Fruit fly (Drosophila melanogaster) ovary, adult (tissue): ENCODE data around the gene CG11378.

Experiments
- CG17801 ChIP-seq: fragments of 200-800 bp; optimal IDR thresholded peaks from 2 replicates; lab custom pipeline; 2019; ENCODE audit warnings: missing biosample characterization, mild to moderate bottlenecking, missing genetic modification characterization, moderate library complexity; ENCODE audit not compliant: partially characterized antibody

CG11378 gene

DNA sequence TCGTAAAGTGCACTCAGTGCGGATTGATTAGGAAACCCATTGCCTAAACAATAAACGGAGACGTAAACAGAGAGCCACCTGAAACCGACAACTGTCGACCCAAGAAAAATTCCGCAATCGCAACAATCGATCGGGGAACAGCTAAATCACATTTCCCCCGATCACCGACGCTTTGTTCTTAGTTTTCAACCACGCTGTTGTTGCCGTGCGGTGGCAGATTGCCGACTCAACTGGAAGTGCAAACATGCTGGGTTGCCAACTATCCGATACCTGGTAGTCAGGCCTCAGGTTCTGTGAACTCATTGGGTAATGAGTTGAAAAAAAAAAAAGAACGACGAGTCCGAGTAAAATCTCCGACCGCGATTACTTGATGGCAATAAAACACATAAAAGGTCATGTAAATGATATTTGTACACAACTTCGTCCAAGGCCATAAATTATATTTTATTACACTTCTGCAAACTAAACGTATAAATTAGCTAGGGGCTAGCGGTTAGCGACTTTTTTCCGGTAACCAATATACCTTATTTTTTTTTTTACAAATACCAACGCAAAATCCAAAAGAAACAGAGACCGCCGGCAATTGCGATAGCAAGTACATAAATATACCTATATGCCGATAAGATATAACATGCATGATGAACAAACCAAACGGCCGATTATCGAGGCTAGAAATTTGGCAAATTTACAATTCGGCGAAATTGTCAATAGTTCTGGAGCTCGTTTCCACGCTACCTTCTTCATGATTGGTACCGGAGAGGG is at the start of gene CG11378:
Gene CG11378 (plus strand): TSS at position 712 of the 762 bp plus-strand sequence.
- TF ChIP-seq CG17801: no peak

DNA sequence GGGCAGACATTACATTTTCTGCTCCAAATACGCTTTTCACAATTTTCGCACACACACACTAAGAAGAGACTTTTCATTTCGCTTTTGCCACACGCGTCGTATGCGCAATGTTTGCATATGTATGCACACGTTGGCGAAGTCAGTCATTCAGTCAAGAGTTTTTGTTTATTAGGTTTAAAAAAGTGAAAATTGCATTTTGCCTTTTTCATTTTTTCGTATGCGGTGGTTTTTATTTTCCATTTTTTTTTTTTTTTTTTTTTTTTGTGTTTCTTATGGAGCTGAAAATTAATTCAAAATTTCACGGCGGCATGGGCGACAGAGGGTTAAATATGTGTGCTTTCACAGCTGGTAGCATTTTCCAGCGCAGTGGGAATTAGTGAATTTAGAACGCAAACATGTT is 49.7 kb upstream of the CG11378 start:
- TF ChIP-seq CG17801: no peak

DNA sequence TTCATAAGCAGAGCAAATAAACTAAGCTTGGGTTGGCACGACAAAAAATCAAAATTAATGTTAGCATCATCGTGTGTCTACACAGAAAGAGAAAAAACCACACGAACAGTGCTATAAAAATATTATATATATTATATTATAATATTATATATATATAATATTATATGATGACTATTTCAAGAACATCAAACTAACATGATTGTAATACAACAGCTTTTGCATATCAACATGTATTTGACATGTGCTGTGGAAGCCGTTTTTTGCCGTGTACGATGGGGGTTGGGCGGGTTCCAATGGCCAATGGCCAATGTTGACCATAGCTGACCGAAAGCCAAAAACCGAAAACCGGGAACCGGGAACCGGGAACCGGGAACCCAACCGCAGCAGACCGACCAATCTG is 47.2 kb upstream of the CG11378 start:
- no peak for TF ChIP-seq CG17801

DNA sequence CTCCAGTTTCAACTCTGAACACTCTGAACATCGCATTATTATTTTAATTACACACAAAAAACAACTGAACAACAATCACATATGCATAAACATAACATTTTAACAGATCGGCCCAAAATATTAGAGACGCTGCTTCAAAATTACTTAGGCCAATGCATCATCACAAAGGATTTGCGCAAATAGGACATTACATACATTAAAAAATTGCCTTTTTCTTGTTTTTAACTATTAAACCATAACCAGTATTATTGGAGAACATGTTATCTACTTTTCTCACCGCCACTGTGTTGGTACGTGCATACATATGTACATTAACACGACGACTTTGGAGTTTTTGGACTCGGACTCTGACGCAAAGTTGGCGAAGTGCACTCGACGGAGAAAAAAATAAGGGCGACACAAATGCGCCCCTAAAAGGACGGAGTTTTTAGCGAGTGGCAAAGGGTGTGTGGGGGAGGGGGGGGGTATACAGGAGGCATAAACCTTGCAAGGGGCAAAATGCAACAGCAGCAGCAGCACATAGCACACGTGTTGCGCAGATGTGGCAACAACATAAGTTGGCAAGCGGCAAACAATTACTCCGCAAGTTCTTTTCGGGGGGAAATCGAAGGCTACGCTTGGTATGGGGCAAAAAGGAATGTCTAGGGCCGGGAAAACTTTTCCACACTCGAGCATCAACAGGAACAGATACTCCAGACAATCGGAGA is 40.9 kb upstream of the CG11378 start:
- TF ChIP-seq CG17801: peak; percentile 43

DNA sequence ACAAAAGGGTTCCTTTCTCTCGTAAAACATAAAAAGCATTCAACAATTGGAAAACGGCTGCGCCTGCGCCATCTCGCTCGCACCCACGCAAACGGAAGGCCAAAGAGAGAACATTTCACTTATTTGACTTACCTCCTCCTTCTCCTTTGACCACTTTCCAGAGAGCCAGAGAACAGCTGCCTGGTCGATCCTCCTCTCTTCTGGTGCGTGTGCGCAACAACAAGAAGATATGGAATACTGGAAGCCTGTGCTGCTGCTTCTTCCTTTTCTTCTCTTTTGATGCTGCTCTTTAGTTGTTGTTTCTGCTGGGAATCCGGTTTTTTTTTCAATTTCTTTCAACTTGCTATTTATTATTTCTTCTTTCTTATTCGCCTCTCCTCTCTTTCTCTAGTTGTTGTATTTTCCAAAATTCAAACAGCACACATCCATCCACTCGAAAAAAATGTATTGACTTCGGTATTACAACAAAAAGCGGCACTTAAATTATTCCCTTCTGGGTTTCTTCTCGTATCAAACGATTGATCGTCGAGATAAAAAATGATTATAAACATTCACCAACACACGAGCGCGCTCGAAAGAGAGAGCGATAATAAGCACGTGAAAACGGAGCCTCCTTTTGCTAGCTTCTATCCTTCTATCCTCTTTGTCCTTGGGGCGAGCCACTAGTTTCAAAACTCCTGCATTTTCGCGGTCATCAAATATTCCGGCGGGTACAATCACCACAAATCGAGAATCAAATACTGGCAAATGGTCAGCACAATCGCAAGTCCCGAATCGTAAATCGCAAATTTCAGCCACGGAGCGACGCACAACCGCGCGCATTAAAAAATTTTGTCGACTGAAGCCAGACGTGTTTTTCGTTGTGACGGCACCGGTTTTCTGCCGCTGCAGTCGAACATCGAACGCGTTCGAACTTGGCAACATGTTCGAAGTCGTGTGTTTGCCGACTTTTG is 36.3 kb upstream of the CG11378 start, which contains the start of gene CG3655:
Gene CG3655 (minus strand): TSS at position 844 of the 953 bp plus-strand sequence.
- peak; percentile 13 for TF ChIP-seq CG17801

DNA sequence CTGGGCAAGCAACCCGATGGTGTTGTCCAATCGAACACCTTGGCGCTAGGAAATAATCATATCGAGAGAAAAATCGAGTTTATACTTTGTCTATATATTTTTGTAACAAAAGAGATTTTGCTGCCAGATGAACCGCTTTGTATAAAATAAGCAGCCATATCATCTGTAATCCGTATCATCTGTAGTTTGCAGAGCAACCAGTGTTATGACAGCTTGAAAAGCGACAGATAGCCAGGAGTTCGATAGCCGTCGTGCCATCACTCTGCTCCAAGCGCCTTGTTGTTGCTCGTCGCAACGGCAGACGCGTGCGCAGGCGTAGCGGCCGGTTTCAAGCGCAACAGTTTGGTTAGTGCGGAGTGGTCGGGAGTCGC is 35.6 kb upstream of the CG11378 start:
- no peak for TF ChIP-seq CG17801

DNA sequence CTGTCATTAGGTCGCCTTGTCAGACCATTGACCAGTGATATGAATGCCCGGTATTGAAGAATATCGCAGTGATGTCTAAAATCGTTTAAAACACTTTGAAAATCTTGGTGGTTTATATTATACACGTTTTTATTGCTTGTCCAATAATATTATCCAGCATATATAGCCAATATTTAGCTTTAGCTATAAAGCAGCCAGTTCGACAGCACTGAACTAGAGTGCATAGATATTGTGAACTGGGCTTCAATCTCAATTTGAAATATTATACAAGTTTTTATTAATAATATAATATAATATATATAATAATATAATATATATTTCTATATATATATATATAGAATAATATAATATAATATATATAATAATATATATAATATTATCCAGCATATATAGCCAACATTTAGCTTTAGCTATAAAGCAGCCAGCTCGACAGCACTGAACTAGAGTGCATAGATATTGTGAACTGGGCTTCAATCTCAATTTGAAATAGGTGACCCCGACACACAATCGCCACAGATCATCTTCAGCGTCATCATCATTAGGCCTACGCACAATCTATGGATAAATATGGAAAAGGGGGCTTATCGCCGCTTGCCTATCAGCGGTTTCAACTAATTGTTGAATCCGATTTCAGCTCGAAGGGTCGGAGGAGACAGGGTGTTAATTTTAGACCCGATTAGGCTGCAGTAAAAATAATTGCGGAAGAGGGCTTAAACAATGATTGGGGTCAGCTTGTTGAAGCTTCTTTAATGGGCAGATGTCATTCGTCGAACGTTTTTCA is 27.9 kb upstream of the CG11378 start:
- TF ChIP-seq CG17801: no peak

DNA sequence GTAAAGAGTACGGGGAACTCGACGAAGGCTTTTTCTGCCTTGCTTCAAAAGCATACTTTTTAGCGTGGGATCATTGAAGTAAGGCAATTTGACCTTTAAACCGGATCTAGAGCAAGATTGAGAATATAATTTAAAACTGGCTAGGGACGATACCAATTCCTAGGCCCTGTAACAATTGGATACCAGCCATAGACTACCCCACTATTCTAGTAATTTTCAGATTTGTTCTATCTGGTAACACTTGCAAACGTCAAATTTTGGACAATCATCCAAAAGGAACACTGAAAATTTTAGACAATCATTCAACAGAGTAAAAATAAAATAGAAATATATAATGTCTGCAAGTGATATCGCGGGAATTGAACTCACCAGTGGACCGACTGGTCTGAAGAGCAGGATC is 25.3 kb upstream of the CG11378 start, which contains the start of gene CG14628:
Gene CG14628 (plus strand): TSS at position 301 of the 400 bp plus-strand sequence.
- no peak for TF ChIP-seq CG17801

DNA sequence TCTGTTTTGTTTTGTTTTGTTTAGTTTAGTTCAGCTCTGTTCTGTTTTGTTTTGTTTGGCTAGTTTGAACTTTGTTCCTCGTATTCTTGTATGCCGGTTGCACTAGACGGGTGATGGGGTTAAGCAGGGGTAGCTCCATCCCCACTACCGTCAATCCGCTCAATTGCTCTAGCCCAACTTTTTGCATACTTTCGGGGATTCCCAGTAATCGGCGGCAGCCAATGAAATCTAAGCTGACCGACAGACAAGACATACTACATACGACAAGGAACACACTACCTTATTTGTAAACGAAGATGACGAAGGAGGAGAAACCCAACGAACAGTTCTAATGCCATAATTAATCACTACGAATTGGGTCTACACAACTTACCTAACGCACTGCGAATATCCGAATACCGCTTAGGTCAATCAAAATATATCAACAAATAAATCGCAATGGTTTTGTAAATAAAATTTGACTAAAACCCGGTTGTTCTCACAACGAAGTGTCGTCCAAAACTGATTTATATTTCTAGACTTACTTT is 8.7 kb upstream of the CG11378 start, which contains the start of gene eIF4E7:
Gene eIF4E7 (minus strand): TSS at position 477 of the 527 bp plus-strand sequence.
- no peak for TF ChIP-seq CG17801

DNA sequence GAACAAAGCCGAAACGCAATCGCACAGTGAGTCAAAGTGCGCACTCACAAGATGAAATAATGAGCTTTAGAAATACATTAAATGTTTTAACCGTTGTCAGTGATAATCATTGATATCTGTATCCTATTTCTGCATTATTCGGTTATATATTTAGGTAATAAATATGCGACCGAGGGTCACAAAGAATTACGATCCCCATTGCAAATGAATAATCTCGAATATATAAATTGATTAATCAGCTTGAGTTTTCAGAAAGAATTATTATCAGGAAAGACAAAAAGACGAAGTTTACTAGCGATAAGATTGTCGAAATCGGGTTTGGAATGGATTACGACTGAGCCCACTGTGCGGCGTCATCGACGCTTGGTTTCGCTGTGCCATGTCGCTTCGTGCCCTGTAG is 390 bp downstream of the CG11378 start:
- TF ChIP-seq CG17801: peak; percentile 89

DNA sequence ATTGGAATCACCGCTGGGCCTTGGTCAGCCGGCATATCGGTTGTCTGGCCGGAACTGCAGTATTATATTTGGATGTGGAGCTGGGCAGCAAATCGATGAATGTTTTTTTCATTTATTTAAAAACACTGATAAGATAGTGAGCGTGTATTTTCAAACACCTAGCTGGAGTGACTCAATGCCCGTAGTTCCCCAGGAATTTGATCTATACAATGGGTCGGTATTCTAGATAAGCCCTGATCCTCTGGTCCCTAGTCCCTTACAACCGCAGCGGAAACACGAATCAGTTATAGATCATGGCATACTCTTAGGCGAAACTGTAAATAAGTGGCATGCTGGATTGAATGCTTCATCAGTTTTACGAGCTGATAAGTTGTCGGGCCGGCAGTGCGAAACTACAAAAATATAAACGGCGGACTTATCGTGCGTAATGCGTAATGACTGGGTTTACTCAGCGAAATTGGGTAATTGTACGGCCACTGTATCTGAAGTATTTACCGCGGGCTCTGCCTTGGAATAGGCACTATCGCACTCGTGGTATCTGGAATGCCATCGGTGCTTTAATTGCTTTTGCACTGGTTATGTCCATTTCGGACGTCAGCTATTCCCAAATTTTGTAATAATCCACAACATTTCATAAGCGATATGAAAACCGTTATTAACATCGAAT is 2.3 kb downstream of the CG11378 start:
- TF ChIP-seq CG17801: no peak

DNA sequence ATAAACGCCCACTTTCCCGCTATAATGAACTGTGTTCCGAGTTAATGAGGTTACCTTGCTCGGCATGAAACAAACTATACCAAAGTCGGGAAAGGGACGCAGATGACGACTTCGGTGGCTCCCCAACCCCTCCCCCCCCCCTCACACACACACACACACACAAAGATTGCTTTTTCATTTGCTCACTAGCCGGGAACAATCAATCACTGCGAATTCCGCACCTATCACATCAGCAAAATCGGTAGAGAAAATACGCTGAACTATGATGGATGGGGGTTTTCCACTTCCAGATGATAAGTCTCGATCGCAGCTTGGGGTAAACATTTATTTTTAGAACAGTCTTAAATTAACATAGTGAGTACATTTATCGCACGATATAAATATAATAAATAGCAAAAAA is 2.9 kb downstream of the CG11378 start:
- TF ChIP-seq CG17801: no peak

DNA sequence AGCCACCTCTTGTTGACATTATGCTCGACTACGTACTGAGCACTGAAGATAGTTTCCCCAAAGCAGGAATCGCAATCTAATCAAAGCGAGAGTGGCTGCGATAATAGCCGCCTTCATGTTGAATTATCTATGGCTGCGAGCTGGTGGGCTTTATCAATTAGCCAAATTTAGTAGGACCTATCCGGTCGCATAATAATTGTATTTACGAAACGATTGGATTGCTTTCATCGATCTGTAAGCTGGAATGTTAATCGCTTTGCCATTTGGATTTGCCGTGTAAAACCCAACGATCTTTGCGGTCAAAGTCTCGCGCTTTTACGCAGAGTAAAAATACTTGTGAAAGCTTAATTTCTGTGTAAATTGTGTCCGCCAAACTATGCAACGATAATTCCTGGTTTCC is 5.4 kb downstream of the CG11378 start, which contains the start of gene CG11384:
Gene CG11384 (minus strand): TSS at position 43 of the 400 bp plus-strand sequence.
- no peak for TF ChIP-seq CG17801

DNA sequence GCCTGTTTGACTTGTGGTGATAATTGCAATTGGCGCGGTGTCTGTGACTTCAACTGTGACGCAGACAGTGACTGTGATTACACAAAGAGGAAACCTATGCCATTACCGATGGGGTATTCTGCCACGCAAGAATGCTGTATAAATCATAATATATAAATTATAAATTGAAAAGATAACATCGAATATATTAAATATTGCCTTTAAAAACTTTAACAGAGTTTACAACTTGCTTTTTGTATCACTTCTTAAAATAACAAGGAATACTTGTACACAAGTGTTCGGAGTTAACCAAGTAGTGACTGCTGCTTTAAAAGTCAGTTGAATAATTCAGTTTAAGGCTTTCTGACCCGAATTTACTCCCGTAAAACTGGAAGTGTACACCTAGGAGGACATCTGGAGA is 9.2 kb downstream of the CG11378 start, which contains the start of gene CG11379:
Gene CG11379 (plus strand): TSS at position 301 of the 400 bp plus-strand sequence.
- TF ChIP-seq CG17801: no peak

DNA sequence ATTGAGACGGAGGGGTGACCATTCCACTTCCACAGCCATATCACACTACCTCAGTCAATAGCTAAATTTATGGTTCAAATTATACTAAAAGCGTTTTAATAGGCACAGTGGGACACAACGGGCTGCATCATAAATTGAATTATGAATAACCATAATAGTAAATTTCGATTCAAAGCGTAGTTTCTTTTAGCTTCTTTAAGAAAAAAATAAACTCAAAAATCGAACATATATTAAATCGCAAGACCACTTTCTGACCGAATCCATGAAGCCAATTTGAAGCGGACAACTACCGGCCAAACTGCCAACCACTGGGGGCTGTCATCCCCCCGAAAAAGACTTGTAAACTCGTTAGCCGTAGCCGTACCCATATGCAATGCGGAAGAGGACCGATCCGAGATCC is 10.2 kb downstream of the CG11378 start:
- TF ChIP-seq CG17801: no peak
